Worm (Caenorhabditis elegans) whole organism, mixed stage, embryonic: Measurements from ENCODE around the gene tlp-1.

Experiments
- M03D4.4 ChIP-seq: sonication (generic microtip); optimal IDR thresholded peaks from 2 replicates; lab custom pipeline; 2017; ENCODE audit warnings: mild to moderate bottlenecking, missing genetic modification characterization, missing compliant biosample characterization
- drap-1 ChIP-seq: fragments of 200-800 bp; sonication (Bioruptor generic); optimal IDR thresholded peaks from 3 replicates; lab custom pipeline; 2018; ENCODE audit warnings: mild to moderate bottlenecking, missing genetic modification characterization, missing compliant biosample characterization
- lin-32 ChIP-seq: fragments of 200-800 bp; sonication (Bioruptor generic); optimal IDR thresholded peaks from 2 replicates; lab custom pipeline; 2018; ENCODE audit warnings: mild to moderate bottlenecking, missing genetic modification characterization, missing compliant biosample characterization
- nhr-237 ChIP-seq: fragments of 150-350 bp; optimal IDR thresholded peaks from 2 replicates; lab custom pipeline; 2014; ENCODE audit warnings: missing biosample characterization, missing genetic modification characterization
- nhr-28 ChIP-seq: fragments of 150-350 bp; optimal IDR thresholded peaks from 2 replicates; lab custom pipeline; 2014; ENCODE audit warnings: missing biosample characterization, missing genetic modification characterization
- nhr-76 ChIP-seq: sonication (generic microtip); optimal IDR thresholded peaks from 2 replicates; lab custom pipeline; 2017; ENCODE audit warnings: missing biosample characterization, missing genetic modification characterization
- pha-4 ChIP-seq: fragments of 150-350 bp; optimal IDR thresholded peaks from 2 replicates; lab custom pipeline; 2018; ENCODE audit warnings: missing biosample characterization, missing genetic modification reagents, missing genetic modification characterization
- snpc-4 ChIP-seq: fragments of 150-350 bp; optimal IDR thresholded peaks from 2 replicates; lab custom pipeline; 2014; ENCODE audit warnings: missing biosample characterization, missing genetic modification characterization
- unc-62 ChIP-seq: fragments of 150-350 bp; optimal IDR thresholded peaks from 2 replicates; lab custom pipeline; 2014; ENCODE audit warnings: missing biosample characterization, missing genetic modification reagents, missing genetic modification characterization
- zip-8 ChIP-seq: fragments of 150-350 bp; optimal IDR thresholded peaks from 2 replicates; lab custom pipeline; 2014; ENCODE audit warnings: missing biosample characterization, missing genetic modification characterization

- TF ChIP-seq drap-1 (GFP tag; lab: Kevin White, UChicago) (no peak), pha-4 (tag; lab: Kevin White, UChicago) (no peak), lin-32 (GFP tag; lab: Kevin White, UChicago) (no peak), unc-62 (GFP tag; lab: Kevin White, UChicago) (no peak), snpc-4 (tag; lab: Kevin White, UChicago) (no peak), nhr-237 (tag; lab: Kevin White, UChicago) (no peak), M03D4.4 (tag; lab: Kevin White, UChicago) (no peak), zip-8 (tag; lab: Kevin White, UChicago) (no peak), nhr-76 (tag; lab: Kevin White, UChicago) (no peak), nhr-28 (tag; lab: Kevin White, UChicago) (no peak)
Observed at ce11 chrIV:13748798-13749197, 44.9 kb upstream of the tlp-1 start.
